Worm (Caenorhabditis elegans) whole organism, midembryonic: ENCODE measurements around the gene T25B9.11.

Experiments used
- T22C8.4 ChIP-seq: fragments of 200-800 bp; sonication (Bioruptor generic); IDR thresholded peaks from 2 replicates; pipeline ENCODE4 v1.3.6; 2022; ENCODE audit warnings: missing genetic modification characterization, missing compliant biosample characterization
- cog-1 ChIP-seq: sonication (generic microtip); optimal IDR thresholded peaks from 2 replicates; lab custom pipeline; 2016; ENCODE audit warnings: missing genetic modification characterization, missing compliant biosample characterization
- flt-1 ChIP-seq: fragments of 200-800 bp; sonication (Bioruptor generic); IDR thresholded peaks from 2 replicates; pipeline ENCODE4 v1.3.6; 2022; ENCODE audit warnings: missing genetic modification characterization, missing compliant biosample characterization
- klf-2 ChIP-seq: fragments of 200-800 bp; sonication (Bioruptor generic); conservative IDR thresholded peaks from 2 replicates; pipeline ENCODE4 v1.3.6; 2022; ENCODE audit warnings: missing genetic modification reagents, missing genetic modification characterization, missing compliant biosample characterization

DNA sequence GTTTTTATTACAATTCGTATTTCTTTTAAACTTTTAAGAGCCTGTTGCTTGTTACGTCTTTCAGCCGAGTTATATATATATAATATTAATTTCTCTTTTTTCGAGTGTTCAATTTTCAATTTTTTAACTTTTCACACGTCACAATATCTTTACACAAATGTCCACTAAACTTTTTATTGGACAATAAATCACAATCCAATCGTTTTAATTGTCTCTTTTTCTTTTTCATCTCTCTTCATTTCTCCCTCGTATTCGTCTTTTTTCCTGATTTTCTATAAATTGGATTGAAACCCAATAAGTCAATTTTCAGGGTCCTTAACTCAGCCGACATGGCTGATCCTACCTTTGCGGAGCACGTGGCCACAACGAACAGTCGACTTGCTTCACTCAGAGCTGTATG, 47.8 kb downstream of the T25B9.11 start, which contains the start of gene miz-1:
- TF ChIP-seq flt-1 (GFP tag; lab: Robert Waterston, UW) (no peak), T22C8.4 (GFP tag; lab: Robert Waterston, UW) (no peak), cog-1 (no peak), klf-2 (GFP tag; lab: Robert Waterston, UW) (no peak)
